Worm (Caenorhabditis elegans): ENCODE results near the gene lars-1.

- TF ChIP-seq nhr-77 (tag; optimal IDR thresholded peaks at IDR 0.05) (no peak), tbx-2 (tag; optimal IDR thresholded peaks at IDR 0.05) (peak; percentile 71), unc-62 (GFP tag; optimal IDR thresholded peaks at IDR 0.05) (peak; percentile 49), R02D3.7 (tag; optimal IDR thresholded peaks at IDR 0.05) (peak; percentile 35), nhr-76 (tag; optimal IDR thresholded peaks at IDR 0.05) (no peak), daf-12 (tag; optimal IDR thresholded peaks at IDR 0.05) (no peak)
Measured at ce11 chrIII:4223668-4224127, 37.1 kb upstream of the lars-1 start.

All from whole organism, L3 larva.